Fruit fly (Drosophila melanogaster): ENCODE results near the gene Nup35.

Gene Nup35

dm6 chrX:18676756-18677155, 28.8 kb downstream of the Nup35 start:
- TF ChIP-seq brk (GFP tag; optimal IDR thresholded peaks at IDR 0.05): no peak
- no peak for TF ChIP-seq OdsH (GFP tag; optimal IDR thresholded peaks at IDR 0.05)
- TF ChIP-seq Rel (GFP tag; optimal IDR thresholded peaks at IDR 0.05): no peak
- TF ChIP-seq Rel (tag; optimal IDR thresholded peaks at IDR 0.05): no peak
- no peak for TF ChIP-seq dsf (GFP tag; optimal IDR thresholded peaks at IDR 0.05; ENCODE audit: borderline replicate concordance)
- TF ChIP-seq Sp1 (GFP tag; optimal IDR thresholded peaks at IDR 0.05): no peak
- no peak for TF ChIP-seq dl (GFP tag; optimal IDR thresholded peaks at IDR 0.05; ENCODE audit: insufficient read depth in 1 of 2, partially characterized antibody in 2 of 2)
- TF ChIP-seq CG32264 (GFP tag; optimal IDR thresholded peaks at IDR 0.05): no peak
- TF ChIP-seq Hr78 (GFP tag; optimal IDR thresholded peaks at IDR 0.05): no peak
- TF ChIP-seq Abd-B (GFP tag; optimal IDR thresholded peaks at IDR 0.05): no peak
- no peak for TF ChIP-seq Hr83 (GFP tag; optimal IDR thresholded peaks at IDR 0.05; ENCODE audit: poor library complexity, severe bottlenecking)
- TF ChIP-seq HLH106 (tag; optimal IDR thresholded peaks at IDR 0.05): no peak
- no peak for TF ChIP-seq jim (GFP tag; optimal IDR thresholded peaks at IDR 0.05)
- TF ChIP-seq usp (GFP tag; optimal IDR thresholded peaks at IDR 0.05): no peak
- TF ChIP-seq Jra (GFP tag; optimal IDR thresholded peaks at IDR 0.05): no peak
- no peak for TF ChIP-seq sage (GFP tag; optimal IDR thresholded peaks at IDR 0.05)
- no peak for TF ChIP-seq lola (GFP tag; optimal IDR thresholded peaks at IDR 0.05)
- no peak for TF ChIP-seq Dfd (GFP tag; optimal IDR thresholded peaks at IDR 0.05)
- no peak for TF ChIP-seq Vsx2 (GFP tag; optimal IDR thresholded peaks at IDR 0.05; ENCODE audit: partially characterized antibody)
- TF ChIP-seq Hnf4 (GFP tag; optimal IDR thresholded peaks at IDR 0.05): no peak

DNA sequence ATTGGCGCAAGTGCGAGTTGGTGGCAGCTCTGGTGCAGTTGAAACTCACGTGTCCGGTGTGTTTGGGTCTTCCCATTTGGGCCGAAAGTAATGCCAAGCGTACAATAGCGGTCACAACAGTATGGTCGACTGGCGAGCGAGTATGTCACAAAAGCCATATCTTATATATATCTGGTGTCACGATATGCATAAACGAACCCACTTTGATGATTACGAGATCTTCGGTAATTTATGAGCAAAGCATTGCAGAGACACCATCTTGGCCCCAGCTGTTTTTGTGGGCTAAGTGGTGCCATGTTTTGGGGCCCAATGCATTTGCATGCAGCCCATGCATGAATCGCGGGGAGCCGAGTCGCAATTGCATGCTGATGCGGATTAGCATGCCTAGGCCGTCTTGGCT, 30.9 kb downstream of the Nup35 start:
- TF ChIP-seq tai (GFP tag; optimal IDR thresholded peaks at IDR 0.05) (no peak), CrebA (GFP tag; optimal IDR thresholded peaks at IDR 0.05; ENCODE audit: borderline replicate concordance) (no peak), foxo (GFP tag; optimal IDR thresholded peaks at IDR 0.05) (no peak), CG32264 (GFP tag; optimal IDR thresholded peaks at IDR 0.05) (no peak)

- TF ChIP-seq CrebA (GFP tag; optimal IDR thresholded peaks at IDR 0.05; ENCODE audit: borderline replicate concordance): no peak
- no peak for TF ChIP-seq foxo (GFP tag; optimal IDR thresholded peaks at IDR 0.05)
- no peak for TF ChIP-seq psq (GFP tag; optimal IDR thresholded peaks at IDR 0.05)
- TF ChIP-seq dsf (GFP tag; optimal IDR thresholded peaks at IDR 0.05; ENCODE audit: borderline replicate concordance): no peak
- TF ChIP-seq N (GFP tag; optimal IDR thresholded peaks at IDR 0.05): no peak
- TF ChIP-seq Rel (GFP tag; optimal IDR thresholded peaks at IDR 0.05): no peak
- no peak for TF ChIP-seq Rel (tag; optimal IDR thresholded peaks at IDR 0.05)
- TF ChIP-seq CG32264 (GFP tag; optimal IDR thresholded peaks at IDR 0.05): no peak
- no peak for TF ChIP-seq OdsH (GFP tag; optimal IDR thresholded peaks at IDR 0.05)
- no peak for TF ChIP-seq Myc (optimal IDR thresholded peaks at IDR 0.05)
- no peak for TF ChIP-seq pan (optimal IDR thresholded peaks at IDR 0.05)
- no peak for TF ChIP-seq brk (GFP tag; optimal IDR thresholded peaks at IDR 0.05)
- TF ChIP-seq lola (GFP tag; optimal IDR thresholded peaks at IDR 0.05): no peak
- TF ChIP-seq rgr (GFP tag; optimal IDR thresholded peaks at IDR 0.05): no peak
- no peak for TF ChIP-seq fru (GFP tag; optimal IDR thresholded peaks at IDR 0.05)
- no peak for TF ChIP-seq Vsx2 (GFP tag; optimal IDR thresholded peaks at IDR 0.05; ENCODE audit: partially characterized antibody)
- TF ChIP-seq Abd-B (GFP tag; optimal IDR thresholded peaks at IDR 0.05): no peak
- TF ChIP-seq Hr83 (GFP tag; optimal IDR thresholded peaks at IDR 0.05; ENCODE audit: poor library complexity, severe bottlenecking): no peak
- TF ChIP-seq dl (GFP tag; optimal IDR thresholded peaks at IDR 0.05; ENCODE audit: insufficient read depth in 1 of 2, partially characterized antibody in 2 of 2): no peak
- TF ChIP-seq woc (GFP tag; optimal IDR thresholded peaks at IDR 0.05): no peak
- TF ChIP-seq usp (GFP tag; optimal IDR thresholded peaks at IDR 0.05): no peak
These were observed 33.4 kb downstream of the Nup35 start for dm6 chrX:18681410-18681809.

DNA sequence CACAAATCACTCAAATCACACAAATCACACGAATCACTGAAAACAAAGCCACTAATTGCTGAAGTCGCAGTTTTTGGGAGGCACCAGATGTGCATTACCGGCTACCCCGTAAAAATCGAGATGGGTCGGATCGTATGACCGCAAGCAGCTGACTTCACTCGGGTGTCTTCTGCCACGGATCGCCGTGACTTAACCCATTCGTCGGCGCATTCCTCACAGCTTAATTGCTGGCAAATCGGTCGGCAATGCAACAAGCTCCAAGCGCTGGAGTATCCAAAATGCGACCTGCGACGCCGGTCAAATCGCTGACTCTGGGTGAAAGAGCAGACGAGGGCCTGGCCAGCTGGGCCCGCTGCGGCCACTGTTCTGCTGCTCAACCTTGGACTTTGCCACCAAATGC, 34.8 kb downstream of the Nup35 start:
- TF ChIP-seq CG32264 (GFP tag; optimal IDR thresholded peaks at IDR 0.05): no peak
- TF ChIP-seq h (GFP tag; optimal IDR thresholded peaks at IDR 0.05): no peak
- TF ChIP-seq dl (GFP tag; optimal IDR thresholded peaks at IDR 0.05; ENCODE audit: insufficient read depth in 1 of 2, partially characterized antibody in 2 of 2): no peak
- TF ChIP-seq CrebA (GFP tag; optimal IDR thresholded peaks at IDR 0.05; ENCODE audit: borderline replicate concordance): no peak
- TF ChIP-seq dsf (GFP tag; optimal IDR thresholded peaks at IDR 0.05; ENCODE audit: borderline replicate concordance): no peak
- TF ChIP-seq lola (GFP tag; optimal IDR thresholded peaks at IDR 0.05): no peak

DNA sequence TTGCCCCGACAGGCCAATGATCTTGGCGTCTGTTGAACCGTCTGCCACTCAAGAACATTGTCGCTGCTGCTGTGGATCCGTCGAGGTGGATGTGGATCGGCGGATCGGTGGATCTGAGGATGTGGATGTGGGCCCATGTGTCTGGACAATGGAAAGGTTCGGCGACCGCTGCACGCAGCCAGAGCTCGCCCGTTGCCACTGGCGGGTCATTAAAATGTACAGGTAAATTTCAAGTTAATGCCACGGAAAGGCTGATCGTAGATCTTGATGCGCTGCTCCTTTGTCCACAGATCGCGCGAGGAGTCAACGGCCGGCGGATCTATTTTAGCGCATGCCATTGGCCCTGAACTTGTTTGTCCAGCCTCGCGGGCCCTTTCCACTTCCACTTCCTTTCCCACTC, 36.5 kb downstream of the Nup35 start:
- TF ChIP-seq ey (GFP tag; optimal IDR thresholded peaks at IDR 0.05) (no peak), Hr83 (GFP tag; optimal IDR thresholded peaks at IDR 0.05; ENCODE audit: poor library complexity, severe bottlenecking) (no peak), sage (GFP tag; optimal IDR thresholded peaks at IDR 0.05) (no peak), foxo (GFP tag; optimal IDR thresholded peaks at IDR 0.05) (no peak), Jra (GFP tag; optimal IDR thresholded peaks at IDR 0.05) (no peak), fru (GFP tag; optimal IDR thresholded peaks at IDR 0.05) (no peak), Hnf4 (GFP tag; optimal IDR thresholded peaks at IDR 0.05) (no peak), CrebA (GFP tag; optimal IDR thresholded peaks at IDR 0.05; ENCODE audit: borderline replicate concordance) (no peak), Dfd (GFP tag; optimal IDR thresholded peaks at IDR 0.05) (no peak), tai (GFP tag; optimal IDR thresholded peaks at IDR 0.05) (no peak), GATAd (GFP tag; optimal IDR thresholded peaks at IDR 0.05) (no peak), HLH106 (tag; optimal IDR thresholded peaks at IDR 0.05) (no peak), woc (GFP tag; optimal IDR thresholded peaks at IDR 0.05) (no peak), sv (GFP tag; optimal IDR thresholded peaks at IDR 0.05) (no peak), pan (optimal IDR thresholded peaks at IDR 0.05) (no peak), Rel (GFP tag; optimal IDR thresholded peaks at IDR 0.05) (no peak), Rel (tag; optimal IDR thresholded peaks at IDR 0.05) (no peak), OdsH (GFP tag; optimal IDR thresholded peaks at IDR 0.05) (no peak), psq (GFP tag; optimal IDR thresholded peaks at IDR 0.05) (no peak), CG32264 (GFP tag; optimal IDR thresholded peaks at IDR 0.05) (no peak)

Data from whole organism, wandering third instar larva.